Fruit fly (Drosophila melanogaster) whole organism, embryonic: ENCODE results near the gene mrva.
A peak's percentile ranks its signal among the peaks of the same experiment; 100 is the strongest.

Source experiments
- CG11093 ChIP-seq: fragments of 200-800 bp; sonication (Bioruptor generic); IDR thresholded peaks from 3 replicates; pipeline ENCODE4 v1.3.6; 2022; ENCODE audit warnings: missing biosample characterization, missing genetic modification characterization
- CG11456 ChIP-seq: fragments of 200-800 bp; sonication (Bioruptor generic); IDR thresholded peaks from 3 replicates; pipeline ENCODE4 v1.3.6; 2022; ENCODE audit warnings: missing biosample characterization, missing genetic modification characterization
- CG11504 ChIP-seq: fragments of 200-800 bp; sonication (Bioruptor generic); optimal IDR thresholded peaks from 3 replicates; lab custom pipeline; 2019; ENCODE audit warnings: missing biosample characterization, mild to moderate bottlenecking, missing genetic modification characterization, moderate library complexity
- CG11560 ChIP-seq: fragments of 200-800 bp; sonication (Bioruptor generic); IDR thresholded peaks from 3 replicates; pipeline ENCODE4 v1.3.6; 2022; ENCODE audit warnings: missing biosample characterization, missing genetic modification characterization
- CG11723 ChIP-seq: fragments of 200-800 bp; sonication (Bioruptor generic); optimal IDR thresholded peaks from 2 replicates; lab custom pipeline; 2017; ENCODE audit warnings: missing biosample characterization, mild to moderate bottlenecking, missing genetic modification characterization
- CG12391 ChIP-seq: fragments of 200-800 bp; sonication (Bioruptor generic); optimal IDR thresholded peaks from 3 replicates; lab custom pipeline; 2018; ENCODE audit warnings: missing biosample characterization, mild to moderate bottlenecking, missing genetic modification characterization, moderate library complexity
- CG15514 ChIP-seq: fragments of 200-800 bp; sonication (Bioruptor generic); optimal IDR thresholded peaks from 3 replicates; lab custom pipeline; 2017; ENCODE audit warnings: missing biosample characterization, missing genetic modification characterization, mild to moderate bottlenecking, moderate library complexity, missing genetic modification reagents
- CG1603 ChIP-seq: fragments of 200-800 bp; sonication (Bioruptor generic); optimal IDR thresholded peaks from 2 replicates; lab custom pipeline; 2019; ENCODE audit warnings: missing biosample characterization, mild to moderate bottlenecking, missing genetic modification characterization, moderate library complexity
- CG16779 ChIP-seq: fragments of 200-800 bp; sonication (Bioruptor generic); IDR thresholded peaks from 2 replicates; pipeline ENCODE4 v1.3.6; 2022; ENCODE audit warnings: missing biosample characterization, missing genetic modification characterization
- CG17328 ChIP-seq: fragments of 200-800 bp; sonication (Bioruptor generic); IDR thresholded peaks from 2 replicates; pipeline ENCODE4 v1.3.6; 2022; ENCODE audit warnings: missing biosample characterization, missing genetic modification characterization
- CG17829 ChIP-seq: fragments of 200-800 bp; optimal IDR thresholded peaks from 2 replicates; lab custom pipeline; 2019; ENCODE audit warnings: missing biosample characterization, mild to moderate bottlenecking, missing genetic modification characterization, moderate library complexity
- CG2199 ChIP-seq: fragments of 200-800 bp; sonication (Bioruptor generic); IDR thresholded peaks from 3 replicates; pipeline ENCODE4 v1.3.6; 2022; ENCODE audit warnings: missing biosample characterization, missing genetic modification characterization
- CG31441 ChIP-seq: fragments of 200-800 bp; sonication (Bioruptor generic); IDR thresholded peaks from 2 replicates; pipeline ENCODE4 v1.3.6; 2022; ENCODE audit warnings: missing biosample characterization, missing genetic modification characterization
- CG33213 ChIP-seq: fragments of 200-800 bp; sonication (Bioruptor generic); optimal IDR thresholded peaks from 3 replicates; lab custom pipeline; 2016; ENCODE audit warnings: missing biosample characterization, missing genetic modification characterization
- CG3407 ChIP-seq: fragments of 200-800 bp; sonication (Bioruptor generic); optimal IDR thresholded peaks from 2 replicates; lab custom pipeline; 2018; ENCODE audit warnings: missing biosample characterization, mild to moderate bottlenecking, missing genetic modification characterization
- CG3838 ChIP-seq: fragments of 200-800 bp; sonication (Bioruptor generic); optimal IDR thresholded peaks from 3 replicates; lab custom pipeline; 2016; ENCODE audit warnings: missing biosample characterization, missing genetic modification characterization
- CG6791 ChIP-seq: fragments of 200-800 bp; sonication (Bioruptor generic); IDR thresholded peaks from 3 replicates; pipeline ENCODE4 v1.3.6; 2022; ENCODE audit warnings: missing biosample characterization, missing genetic modification characterization; ENCODE audit not compliant: partially characterized antibody
- CG8765 ChIP-seq: fragments of 200-800 bp; sonication (Bioruptor generic); IDR thresholded peaks from 2 replicates; pipeline ENCODE4 v1.3.6; 2022; ENCODE audit warnings: missing biosample characterization, missing genetic modification characterization
- CG8924 ChIP-seq: fragments of 200-800 bp; optimal IDR thresholded peaks from 3 replicates; lab custom pipeline; 2019; ENCODE audit warnings: missing biosample characterization, mild to moderate bottlenecking, missing genetic modification characterization, moderate library complexity
- CTCF ChIP-seq: fragments of 200-800 bp; sonication (Bioruptor generic); optimal IDR thresholded peaks from 2 replicates; lab custom pipeline; 2017; ENCODE audit warnings: missing biosample characterization, mild to moderate bottlenecking, missing genetic modification characterization, moderate library complexity
- Chrac-16 ChIP-seq: fragments of 200-800 bp; sonication (Bioruptor generic); optimal IDR thresholded peaks from 3 replicates; lab custom pipeline; 2016; ENCODE audit warnings: missing biosample characterization, missing genetic modification characterization
- CkIIα-i1 ChIP-seq: fragments of 200-800 bp; sonication (Bioruptor generic); IDR thresholded peaks from 2 replicates; pipeline ENCODE4 v1.3.6; 2022; ENCODE audit warnings: missing biosample characterization, missing genetic modification characterization
- Doc2 ChIP-seq: fragments of 200-800 bp; sonication (Bioruptor generic); IDR thresholded peaks from 2 replicates; pipeline ENCODE4 v1.3.6; 2022; ENCODE audit warnings: missing biosample characterization, missing genetic modification characterization
- Doc3 ChIP-seq: fragments of 200-800 bp; sonication (Bioruptor generic); IDR thresholded peaks from 3 replicates; pipeline ENCODE4 v1.3.6; 2022; ENCODE audit warnings: missing biosample characterization, missing genetic modification characterization; ENCODE audit not compliant: partially characterized antibody
- Gug ChIP-seq: fragments of 200-800 bp; sonication (Bioruptor generic); IDR thresholded peaks from 4 replicates; pipeline ENCODE4 v1.3.6; 2022; ENCODE audit warnings: missing biosample characterization, missing genetic modification characterization
- H15 ChIP-seq: fragments of 200-800 bp; sonication (Bioruptor generic); IDR thresholded peaks from 3 replicates; pipeline ENCODE4 v1.3.6; 2022; ENCODE audit warnings: missing biosample characterization, missing genetic modification characterization
- Mes4 ChIP-seq: fragments of 200-800 bp; sonication (Bioruptor generic); optimal IDR thresholded peaks from 2 replicates; lab custom pipeline; 2016; ENCODE audit warnings: missing biosample characterization, missing genetic modification characterization
- Ravus ChIP-seq: fragments of 200-800 bp; sonication (Bioruptor generic); IDR thresholded peaks from 2 replicates; pipeline ENCODE4 v1.3.6; 2022; ENCODE audit warnings: missing biosample characterization, missing genetic modification characterization
- Sry-δ ChIP-seq: fragments of 200-800 bp; sonication (Bioruptor generic); optimal IDR thresholded peaks from 2 replicates; lab custom pipeline; 2016; ENCODE audit warnings: missing biosample characterization, missing genetic modification characterization
- Stat92E ChIP-seq, 3 experiments: fragments of >200 bp in 2 of 3; fragments of 200-800 bp in 1 of 3; sonication (Bioruptor generic) in 1 of 3; optimal IDR thresholded peaks; 2 replicates each; lab custom pipeline; 2017 to 2019; ENCODE audit warnings: missing biosample characterization in 3 of 3, missing genetic modification characterization in 3 of 3, mild to moderate bottlenecking in 1 of 3, moderate library complexity in 1 of 3
- Xrp1 ChIP-seq: fragments of 200-800 bp; sonication (Bioruptor generic); IDR thresholded peaks from 2 replicates; pipeline ENCODE4 v1.3.6; 2022; ENCODE audit warnings: missing biosample characterization, missing genetic modification characterization
- al ChIP-seq: fragments of 200-800 bp; sonication (Bioruptor generic); IDR thresholded peaks from 2 replicates; pipeline ENCODE4 v1.3.6; 2022; ENCODE audit warnings: missing biosample characterization, missing genetic modification characterization
- aop ChIP-seq: fragments of 200-800 bp; sonication (Bioruptor generic); IDR thresholded peaks from 2 replicates; pipeline ENCODE4 v1.3.6; 2022; ENCODE audit warnings: missing biosample characterization, missing genetic modification characterization
- ash1 ChIP-seq: fragments of 200-800 bp; sonication (Bioruptor generic); optimal IDR thresholded peaks from 2 replicates; lab custom pipeline; 2018; ENCODE audit warnings: missing biosample characterization, mild to moderate bottlenecking, missing genetic modification characterization
- az2 ChIP-seq: fragments of 200-800 bp; sonication (Bioruptor generic); optimal IDR thresholded peaks from 3 replicates; lab custom pipeline; 2016; ENCODE audit warnings: missing biosample characterization, missing genetic modification characterization
- bab2 ChIP-seq: fragments of 200-800 bp; sonication (Bioruptor generic); optimal IDR thresholded peaks from 2 replicates; lab custom pipeline; 2016; ENCODE audit warnings: missing biosample characterization, missing genetic modification characterization
- cg ChIP-seq: fragments of 200-800 bp; sonication (Bioruptor generic); optimal IDR thresholded peaks from 3 replicates; lab custom pipeline; 2019; ENCODE audit warnings: missing biosample characterization, mild to moderate bottlenecking, missing genetic modification characterization, moderate library complexity
- croc ChIP-seq: fragments of 200-800 bp; sonication (Bioruptor generic); conservative IDR thresholded peaks from 3 replicates; pipeline ENCODE4 v1.3.6; 2022; ENCODE audit warnings: missing biosample characterization, missing genetic modification characterization
- crol ChIP-seq: fragments of 200-800 bp; sonication (Bioruptor generic); IDR thresholded peaks from 2 replicates; pipeline ENCODE4 v1.3.6; 2022; ENCODE audit warnings: missing biosample characterization, missing genetic modification characterization
- dimm ChIP-seq: fragments of 200-800 bp; sonication (Bioruptor generic); IDR thresholded peaks from 2 replicates; pipeline ENCODE4 v1.3.6; 2022; ENCODE audit warnings: missing biosample characterization, missing genetic modification characterization
- fd96Cb ChIP-seq: fragments of 200-800 bp; sonication (Bioruptor generic); optimal IDR thresholded peaks from 2 replicates; lab custom pipeline; 2018; ENCODE audit warnings: missing biosample characterization, mild to moderate bottlenecking, missing genetic modification characterization, moderate library complexity
- her ChIP-seq: fragments of 200-800 bp; sonication (Bioruptor generic); optimal IDR thresholded peaks from 2 replicates; lab custom pipeline; 2016; ENCODE audit warnings: missing biosample characterization, missing genetic modification characterization
- jumu ChIP-seq: fragments of 200-800 bp; sonication (Bioruptor generic); optimal IDR thresholded peaks from 3 replicates; lab custom pipeline; 2016; ENCODE audit warnings: missing biosample characterization, missing genetic modification characterization
- mld ChIP-seq: fragments of 200-800 bp; sonication (Bioruptor generic); IDR thresholded peaks from 3 replicates; pipeline ENCODE4 v1.3.6; 2022; ENCODE audit warnings: missing biosample characterization, missing genetic modification characterization; ENCODE audit not compliant: partially characterized antibody
- peb ChIP-seq: fragments of 200-800 bp; sonication (Bioruptor generic); IDR thresholded peaks from 2 replicates; pipeline ENCODE4 v1.3.6; 2022; ENCODE audit warnings: missing biosample characterization, missing genetic modification characterization
- salm ChIP-seq: fragments of 200-800 bp; sonication (Bioruptor generic); optimal IDR thresholded peaks from 2 replicates; lab custom pipeline; 2018; ENCODE audit warnings: missing biosample characterization, mild to moderate bottlenecking, missing genetic modification characterization
- sens ChIP-seq: fragments of 200-800 bp; sonication (Bioruptor generic); peaks from one replicate; lab custom pipeline; 2016; ENCODE audit warnings: missing biosample characterization, missing genetic modification characterization
- sr ChIP-seq: fragments of 200-800 bp; sonication (Bioruptor generic); IDR thresholded peaks from 3 replicates; pipeline ENCODE4 v1.3.6; 2022; ENCODE audit warnings: missing biosample characterization, missing genetic modification characterization
- stwl ChIP-seq: fragments of 200-800 bp; sonication (Bioruptor generic); optimal IDR thresholded peaks from 3 replicates; lab custom pipeline; 2018; ENCODE audit warnings: missing biosample characterization, mild to moderate bottlenecking, missing genetic modification characterization, moderate library complexity
- tna ChIP-seq: fragments of 200-800 bp; sonication (Bioruptor generic); IDR thresholded peaks from 2 replicates; pipeline ENCODE4 v1.3.6; 2022; ENCODE audit warnings: missing biosample characterization, missing genetic modification characterization; ENCODE audit not compliant: partially characterized antibody

Gene mrva

dm6 chr3L:7347984-7348631, 19.5 kb upstream of the mrva start, which contains the start of the genes Srp19 and qm (continued):
- peak; percentile 24; the same call in 1 of the 4 replicates for TF ChIP-seq Gug (GFP tag; lab: Robert Waterston, UW)
- TF ChIP-seq Stat92E (GFP tag; optimal IDR thresholded peaks at IDR 0.05; lab: Kevin White, UChicago): peak in 1 of 3 experiments; percentile 48
- TF ChIP-seq CG11560 (tag; lab: Robert Waterston, UW): no peak
- peak; percentile 94 for TF ChIP-seq Sry-δ (GFP tag; lab: Kevin White, UChicago)
- peak; percentile 50; the same call in 1 of the 2 replicates for TF ChIP-seq CG31441 (GFP tag; lab: Robert Waterston, UW)
- TF ChIP-seq CG17829 (tag; lab: Kevin White, UChicago): peak; percentile 43
- no peak for TF ChIP-seq Mes4 (GFP tag; lab: Kevin White, UChicago)
- TF ChIP-seq CG11723: no peak
- TF ChIP-seq CTCF (GFP tag; lab: Kevin White, UChicago): no peak
- no peak for TF ChIP-seq her
- no peak for TF ChIP-seq CG2199
- TF ChIP-seq Doc2 (GFP tag; lab: Robert Waterston, UW): no peak
- no peak for TF ChIP-seq CG11093 (GFP tag; lab: Robert Waterston, UW)
- TF ChIP-seq sens (GFP tag; lab: Kevin White, UChicago): peak; percentile 84
- TF ChIP-seq Xrp1 (GFP tag; lab: Robert Waterston, UW): peak; percentile 44; the same call in 1 of the 2 replicates
- TF ChIP-seq CG3838: no peak
- TF ChIP-seq Ravus (GFP tag; lab: Robert Waterston, UW): no peak
- no peak for TF ChIP-seq CG11504 (tag; lab: Kevin White, UChicago)
- peak; percentile 78 for TF ChIP-seq Doc3 (GFP tag; lab: Robert Waterston, UW)
- TF ChIP-seq crol (GFP tag; lab: Robert Waterston, UW): peak; percentile 99
- TF ChIP-seq CG16779: peak; percentile 59; the same call in 1 of the 2 replicates
- peak; percentile 30 for TF ChIP-seq fd96Cb
- TF ChIP-seq CG33213 (GFP tag; lab: Kevin White, UChicago): no peak
- 0 out of 3 replicates have a peak, but pooled peaks have one; percentile 20 for TF ChIP-seq sr (GFP tag; lab: Robert Waterston, UW)
- peak; percentile 53; the same call in 1 of the 2 replicates for TF ChIP-seq aop (GFP tag; lab: Robert Waterston, UW)
- no peak for TF ChIP-seq CG17328
- TF ChIP-seq dimm (GFP tag; lab: Robert Waterston, UW): no peak
- no peak for TF ChIP-seq ash1 (GFP tag; lab: Kevin White, UChicago)
- no peak for TF ChIP-seq cg
- peak; percentile 29 for TF ChIP-seq bab2 (GFP tag; lab: Kevin White, UChicago)
- peak; percentile 83; the same call in 2 of the 3 replicates for TF ChIP-seq CG6791 (GFP tag; lab: Robert Waterston, UW)
- peak; percentile 64 for TF ChIP-seq CG15514
- TF ChIP-seq CG3407: no peak
- TF ChIP-seq CG11456: 0 out of 3 replicates have a peak, but pooled peaks have one; percentile 41
- peak; percentile 26; the same call in 1 of the 2 replicates for TF ChIP-seq CkIIα-i1 (GFP tag; lab: Robert Waterston, UW)
- TF ChIP-seq CG8924 (tag; lab: Kevin White, UChicago): peak; percentile 46
- no peak for TF ChIP-seq salm
- TF ChIP-seq mld (GFP tag; lab: Robert Waterston, UW): peak; percentile 59; the same call in 2 of the 3 replicates
- TF ChIP-seq CG12391: peak; percentile 70
- TF ChIP-seq H15 (GFP tag; lab: Robert Waterston, UW): no peak; the same call in 2 of the 3 replicates
- peak; percentile 11 for TF ChIP-seq CG1603 (tag; lab: Kevin White, UChicago)
- TF ChIP-seq Chrac-16 (GFP tag; lab: Kevin White, UChicago): peak; percentile 34
- TF ChIP-seq az2 (GFP tag; lab: Kevin White, UChicago): peak; percentile 47
- TF ChIP-seq croc: no peak
- peak; percentile 20 for TF ChIP-seq stwl
- no peak for TF ChIP-seq peb (GFP tag; lab: Robert Waterston, UW)
- TF ChIP-seq CG8765 (GFP tag; lab: Robert Waterston, UW): no peak
- peak; percentile 64 for TF ChIP-seq jumu (GFP tag; lab: Kevin White, UChicago)
- peak; percentile 56; the same call in 1 of the 2 replicates for TF ChIP-seq al (GFP tag; lab: Robert Waterston, UW)
- peak; percentile 54 for TF ChIP-seq tna
